Worm (Caenorhabditis elegans) whole organism, midembryonic: ENCODE measurements around the gene K10G6.9.

Experiments used
- T22C8.4 ChIP-seq: fragments of 200-800 bp; sonication (Bioruptor generic); IDR thresholded peaks from 2 replicates; pipeline ENCODE4 v1.3.6; 2022; ENCODE audit warnings: missing genetic modification characterization, missing compliant biosample characterization
- cog-1 ChIP-seq: sonication (generic microtip); optimal IDR thresholded peaks from 2 replicates; lab custom pipeline; 2016; ENCODE audit warnings: missing genetic modification characterization, missing compliant biosample characterization
- flt-1 ChIP-seq: fragments of 200-800 bp; sonication (Bioruptor generic); IDR thresholded peaks from 2 replicates; pipeline ENCODE4 v1.3.6; 2022; ENCODE audit warnings: missing genetic modification characterization, missing compliant biosample characterization
- klf-2 ChIP-seq: fragments of 200-800 bp; sonication (Bioruptor generic); conservative IDR thresholded peaks from 2 replicates; pipeline ENCODE4 v1.3.6; 2022; ENCODE audit warnings: missing genetic modification reagents, missing genetic modification characterization, missing compliant biosample characterization
- med-1 ChIP-seq: sonication (generic microtip); optimal IDR thresholded peaks from 2 replicates; lab custom pipeline; 2017; ENCODE audit warnings: missing genetic modification characterization, mild to moderate bottlenecking, missing compliant biosample characterization, antibody characterized with exemption, missing genetic modification reagents; ENCODE audit not compliant: insufficient read depth
- ref-1 ChIP-seq: fragments of 200-800 bp; sonication (Bioruptor generic); conservative IDR thresholded peaks from 2 replicates; pipeline ENCODE4 v1.3.6; 2022; ENCODE audit warnings: missing genetic modification reagents, missing genetic modification characterization, missing compliant biosample characterization
- tab-1 ChIP-seq: fragments of 200-800 bp; sonication (Bioruptor generic); IDR thresholded peaks from 2 replicates; pipeline ENCODE4 v1.3.6; 2022; ENCODE audit warnings: missing genetic modification characterization, missing compliant biosample characterization
- ztf-23 ChIP-seq: fragments of 200-800 bp; sonication (Bioruptor generic); IDR thresholded peaks from 2 replicates; pipeline ENCODE4 v1.3.6; 2022; ENCODE audit warnings: missing genetic modification reagents, missing genetic modification characterization, missing compliant biosample characterization
- ztf-29 ChIP-seq: fragments of 200-800 bp; sonication (Bioruptor generic); IDR thresholded peaks from 2 replicates; pipeline ENCODE4 v1.3.6; 2022; ENCODE audit warnings: missing genetic modification reagents, missing genetic modification characterization, missing compliant biosample characterization

DNA sequence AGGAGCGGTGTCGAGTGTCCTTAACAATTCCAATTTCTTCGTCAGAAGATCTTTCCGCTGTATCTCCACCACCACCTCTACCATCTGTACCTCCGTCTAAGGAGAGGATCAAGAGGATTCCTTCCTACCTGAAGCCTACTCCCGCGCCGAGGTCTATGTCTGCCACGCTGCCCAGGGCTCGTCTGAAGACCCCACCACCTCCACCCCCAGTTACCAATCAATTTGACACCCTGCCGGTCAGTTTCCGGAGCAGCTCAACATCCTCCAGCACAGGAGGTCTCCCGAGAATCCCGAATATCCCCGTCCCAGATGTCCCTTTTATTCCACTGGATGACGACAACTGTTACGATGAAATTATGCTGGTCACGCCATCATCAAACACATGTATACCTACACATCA is 35.9 kb downstream of the K10G6.9 start:
- TF ChIP-seq tab-1 (GFP tag; lab: Robert Waterston, UW) (no peak), ref-1 (GFP tag; lab: Robert Waterston, UW) (no peak), flt-1 (GFP tag; lab: Robert Waterston, UW) (no peak), cog-1 (no peak), ztf-29 (GFP tag; lab: Robert Waterston, UW) (no peak), klf-2 (GFP tag; lab: Robert Waterston, UW) (no peak), ztf-23 (GFP tag; lab: Robert Waterston, UW) (no peak), med-1 (GFP tag; lab: Kevin White, UChicago) (no peak), T22C8.4 (GFP tag; lab: Robert Waterston, UW) (no peak)
